Worm (Caenorhabditis elegans): ENCODE data around the gene F48F7.6.

F48F7.6 gene

ce11 chrX:13969257-13969968 is 8.2 kb upstream of the F48F7.6 start (continued):
- TF ChIP-seq egrh-3 (GFP tag; IDR thresholded peaks at IDR 0.05) (peak; percentile 51), C06A6.2 (GFP tag; conservative IDR thresholded peaks at IDR 0.05) (0 out of 2 replicates have a peak, but pooled peaks have one; percentile 39), madf-6 (GFP tag; IDR thresholded peaks at IDR 0.05) (no peak), ceh-27 (GFP tag; optimal IDR thresholded peaks at IDR 0.05) (peak; percentile 66), egl-44 (GFP tag; IDR thresholded peaks at IDR 0.05) (no peak), lin-54 (GFP tag; optimal IDR thresholded peaks at IDR 0.05) (peak; percentile 17), xnd-1 (tag; optimal IDR thresholded peaks at IDR 0.05) (no peak), athp-1 (tag; optimal IDR thresholded peaks at IDR 0.05) (no peak), unc-62 (GFP tag; optimal IDR thresholded peaks at IDR 0.05) (peak; percentile 56), let-526 (GFP tag; IDR thresholded peaks at IDR 0.05) (0 out of 2 replicates have a peak, but pooled peaks have one; percentile 7), Y56A3A.18 (GFP tag; IDR thresholded peaks at IDR 0.05) (0 out of 2 replicates have a peak, but pooled peaks have one; percentile 12), rpc-1 (optimal IDR thresholded peaks at IDR 0.05) (no peak), rpc-1 (tag; optimal IDR thresholded peaks at IDR 0.05) (no peak), let-607 (tag; optimal IDR thresholded peaks at IDR 0.05) (peak in 1 of 2 experiments; percentile 59), F57C9.4 (tag; optimal IDR thresholded peaks at IDR 0.05) (no peak)

- peak; percentile 94 for TF ChIP-seq egl-44 (GFP tag; IDR thresholded peaks at IDR 0.05)
- TF ChIP-seq ceh-58 (GFP tag; IDR thresholded peaks at IDR 0.05): 0 out of 2 replicates have a peak, but pooled peaks have one; percentile 62
- peak; percentile 24; the same call in 1 of the 2 replicates for TF ChIP-seq Y79H2A.3 (GFP tag; conservative IDR thresholded peaks at IDR 0.05)
- peak; percentile 84; the same call in 1 of the 2 replicates for TF ChIP-seq cebp-2 (GFP tag; IDR thresholded peaks at IDR 0.05)
- 0 out of 2 replicates have a peak, but pooled peaks have one; percentile 36 for TF ChIP-seq ztf-6 (GFP tag; IDR thresholded peaks at IDR 0.05)
- 0 out of 2 replicates have a peak, but pooled peaks have one; percentile 32 for TF ChIP-seq ceh-40 (GFP tag; IDR thresholded peaks at IDR 0.05)
- peak; percentile 23 for TF ChIP-seq rpc-1 (optimal IDR thresholded peaks at IDR 0.05)
- peak; percentile 55 for TF ChIP-seq rpc-1 (tag; optimal IDR thresholded peaks at IDR 0.05)
- peak; percentile 50; the same call in 1 of the 2 replicates for TF ChIP-seq dox-1 (GFP tag; IDR thresholded peaks at IDR 0.05)
- 0 out of 2 replicates have a peak, but pooled peaks have one; percentile 44 for TF ChIP-seq ztf-25 (GFP tag; IDR thresholded peaks at IDR 0.05)
- TF ChIP-seq lin-26 (GFP tag; IDR thresholded peaks at IDR 0.05): peak; percentile 94
- peak; percentile 22; the same call in 1 of the 2 replicates for TF ChIP-seq ekl-4 (GFP tag; IDR thresholded peaks at IDR 0.05)
- peak; percentile 58 for TF ChIP-seq rcor-1 (GFP tag; IDR thresholded peaks at IDR 0.05)
- peak; percentile 60; the same call in 1 of the 2 replicates for TF ChIP-seq Y53G8AR.9 (GFP tag; conservative IDR thresholded peaks at IDR 0.05)
- 0 out of 2 replicates have a peak, but pooled peaks have one; percentile 49 for TF ChIP-seq nhr-120 (GFP tag; IDR thresholded peaks at IDR 0.05)
- TF ChIP-seq nfyb-1 (GFP tag; IDR thresholded peaks at IDR 0.05): peak; percentile 68
- TF ChIP-seq aptf-3 (GFP tag; IDR thresholded peaks at IDR 0.05): 0 out of 2 replicates have a peak, but pooled peaks have one; percentile 67
- peak; percentile 60; the same call in 1 of the 2 replicates for TF ChIP-seq madf-6 (GFP tag; IDR thresholded peaks at IDR 0.05)
- peak; percentile 78 for TF ChIP-seq Y56A3A.18 (GFP tag; IDR thresholded peaks at IDR 0.05)
- peak; percentile 56 for TF ChIP-seq B0261.1 (tag; optimal IDR thresholded peaks at IDR 0.05)
- peak; percentile 75 for TF ChIP-seq hmg-1.2 (GFP tag; IDR thresholded peaks at IDR 0.05)
- TF ChIP-seq tbp1 (GFP tag; optimal IDR thresholded peaks at IDR 0.05): peak; percentile 84
- peak; percentile 78 for TF ChIP-seq pbrm-1 (GFP tag; IDR thresholded peaks at IDR 0.05)
- peak; percentile 80; the same call in 1 of the 2 replicates for TF ChIP-seq bed-1 (GFP tag; IDR thresholded peaks at IDR 0.05)
- peak; percentile 62; the same call in 1 of the 2 replicates for TF ChIP-seq hmg-20 (GFP tag; IDR thresholded peaks at IDR 0.05)
- TF ChIP-seq D2030.7 (GFP tag; IDR thresholded peaks at IDR 0.05): peak; percentile 59
- 0 out of 2 replicates have a peak, but pooled peaks have one; percentile 36 for TF ChIP-seq madf-3 (GFP tag; IDR thresholded peaks at IDR 0.05)
- 0 out of 2 replicates have a peak, but pooled peaks have one; percentile 15 for TF ChIP-seq mcd-1 (GFP tag; IDR thresholded peaks at IDR 0.05)
- peak; percentile 57; the same call in 1 of the 2 replicates for TF ChIP-seq let-526 (GFP tag; IDR thresholded peaks at IDR 0.05)
Observed at ce11 chrX:13973086-13973485, 4.5 kb upstream of the F48F7.6 start.
